Fruit fly (Drosophila melanogaster) whole organism, embryonic: ENCODE data around the gene Hr38.
A peak's percentile ranks its signal among the peaks of the same experiment; 100 is the strongest.

Experiments
- Abd-B ChIP-seq: fragments of 200-800 bp; sonication (Bioruptor generic); optimal IDR thresholded peaks from 2 replicates; lab custom pipeline; 2018; ENCODE audit warnings: missing biosample characterization, mild to moderate bottlenecking, missing genetic modification characterization, moderate library complexity
- CG10147 ChIP-seq: fragments of 200-800 bp; sonication (Bioruptor generic); optimal IDR thresholded peaks from 2 replicates; lab custom pipeline; 2019; ENCODE audit warnings: missing biosample characterization, mild to moderate bottlenecking, missing genetic modification characterization, moderate library complexity
- CG1024 ChIP-seq: fragments of 200-800 bp; sonication (Bioruptor generic); IDR thresholded peaks from 2 replicates; pipeline ENCODE4 v1.3.6; 2022; ENCODE audit warnings: missing biosample characterization, missing genetic modification characterization
- CG10959 ChIP-seq: fragments of 200-800 bp; sonication (Bioruptor generic); IDR thresholded peaks from 2 replicates; pipeline ENCODE4 v1.3.6; 2022; ENCODE audit warnings: missing biosample characterization, missing genetic modification characterization
- CG11247 ChIP-seq: fragments of 200-800 bp; sonication (Bioruptor generic); IDR thresholded peaks from 2 replicates; pipeline ENCODE4 v1.3.6; 2022; ENCODE audit warnings: missing biosample characterization, missing genetic modification characterization
- CG13775 ChIP-seq: fragments of 200-800 bp; sonication (Bioruptor generic); optimal IDR thresholded peaks from 3 replicates; lab custom pipeline; 2017; ENCODE audit warnings: missing biosample characterization, mild to moderate bottlenecking, missing genetic modification characterization
- CG14860 ChIP-seq: fragments of 200-800 bp; sonication (Bioruptor generic); IDR thresholded peaks from 3 replicates; pipeline ENCODE4 v1.3.6; 2022; ENCODE audit warnings: missing biosample characterization, missing genetic modification characterization; ENCODE audit not compliant: partially characterized antibody
- CG15479 ChIP-seq: fragments of 200-800 bp; sonication (Bioruptor generic); optimal IDR thresholded peaks from 3 replicates; lab custom pipeline; 2019; ENCODE audit warnings: missing biosample characterization, mild to moderate bottlenecking, missing genetic modification characterization, moderate library complexity
- CG17385 ChIP-seq: fragments of 200-800 bp; sonication (Bioruptor generic); optimal IDR thresholded peaks from 3 replicates; lab custom pipeline; 2018; ENCODE audit warnings: missing biosample characterization, mild to moderate bottlenecking, missing genetic modification characterization
- CG18599 ChIP-seq: fragments of 200-800 bp; sonication (Bioruptor generic); optimal IDR thresholded peaks from 3 replicates; lab custom pipeline; 2017; ENCODE audit warnings: missing biosample characterization, missing genetic modification characterization, mild to moderate bottlenecking, moderate library complexity, missing genetic modification reagents
- CG2199 ChIP-seq: fragments of 200-800 bp; sonication (Bioruptor generic); IDR thresholded peaks from 3 replicates; pipeline ENCODE4 v1.3.6; 2022; ENCODE audit warnings: missing biosample characterization, missing genetic modification characterization
- CG2889 ChIP-seq: fragments of 200-800 bp; sonication (Bioruptor generic); IDR thresholded peaks from 3 replicates; pipeline ENCODE4 v1.3.6; 2022; ENCODE audit warnings: missing biosample characterization, missing genetic modification characterization
- CG32532 ChIP-seq: fragments of 200-800 bp; sonication (Bioruptor generic); IDR thresholded peaks from 2 replicates; pipeline ENCODE4 v1.3.6; 2022; ENCODE audit warnings: missing biosample characterization, missing genetic modification characterization
- CG33213 ChIP-seq: fragments of 200-800 bp; sonication (Bioruptor generic); optimal IDR thresholded peaks from 3 replicates; lab custom pipeline; 2016; ENCODE audit warnings: missing biosample characterization, missing genetic modification characterization
- CG8388 ChIP-seq: fragments of 200-800 bp; sonication (Bioruptor generic); optimal IDR thresholded peaks from 2 replicates; lab custom pipeline; 2019; ENCODE audit warnings: missing biosample characterization, mild to moderate bottlenecking, missing genetic modification characterization, moderate library complexity
- CG9609 ChIP-seq: fragments of 200-800 bp; sonication (Bioruptor generic); optimal IDR thresholded peaks from 3 replicates; lab custom pipeline; 2016; ENCODE audit warnings: missing biosample characterization, missing genetic modification characterization
- D19A ChIP-seq: fragments of 200-800 bp; optimal IDR thresholded peaks from 3 replicates; lab custom pipeline; 2019; ENCODE audit warnings: missing biosample characterization, mild to moderate bottlenecking, missing genetic modification characterization, moderate library complexity
- Dip2 ChIP-seq: fragments of 200-800 bp; sonication (Bioruptor generic); IDR thresholded peaks from 2 replicates; pipeline ENCODE4 v1.3.6; 2022; ENCODE audit warnings: missing biosample characterization, missing genetic modification characterization
- Dp ChIP-seq: fragments of 200-800 bp; sonication (Bioruptor generic); optimal IDR thresholded peaks from 2 replicates; lab custom pipeline; 2018; ENCODE audit warnings: missing biosample characterization, mild to moderate bottlenecking, missing genetic modification characterization, moderate library complexity
- ERR ChIP-seq: fragments of 200-800 bp; sonication (Bioruptor generic); optimal IDR thresholded peaks from 2 replicates; lab custom pipeline; 2016; ENCODE audit warnings: missing biosample characterization, missing genetic modification characterization
- HLHmδ ChIP-seq: fragments of 200-800 bp; sonication (Bioruptor generic); optimal IDR thresholded peaks from 2 replicates; lab custom pipeline; 2018; ENCODE audit warnings: missing biosample characterization, mild to moderate bottlenecking, missing genetic modification characterization, moderate library complexity
- Hsf ChIP-seq: fragments of 200-800 bp; sonication (Bioruptor generic); optimal IDR thresholded peaks from 3 replicates; lab custom pipeline; 2016; ENCODE audit warnings: missing biosample characterization, missing genetic modification characterization
- Jarid2 ChIP-seq: fragments of 200-800 bp; sonication (Bioruptor generic); optimal IDR thresholded peaks from 3 replicates; lab custom pipeline; 2017; ENCODE audit warnings: mild to moderate bottlenecking, missing biosample characterization, missing genetic modification reagents, missing genetic modification characterization
- Lhr ChIP-seq: fragments of 200-800 bp; sonication (Bioruptor generic); optimal IDR thresholded peaks from 3 replicates; lab custom pipeline; 2017; ENCODE audit warnings: mild to moderate bottlenecking, missing biosample characterization, missing genetic modification reagents, missing genetic modification characterization
- NFAT ChIP-seq: fragments of 200-800 bp; sonication (Bioruptor generic); IDR thresholded peaks from 2 replicates; pipeline ENCODE4 v1.3.6; 2022; ENCODE audit warnings: missing biosample characterization, missing genetic modification characterization
- Opbp ChIP-seq: fragments of 200-800 bp; sonication (Bioruptor generic); IDR thresholded peaks from 3 replicates; pipeline ENCODE4 v1.3.6; 2022; ENCODE audit warnings: missing biosample characterization, missing genetic modification characterization; ENCODE audit not compliant: partially characterized antibody
- Sox102F ChIP-seq: fragments of 200-800 bp; sonication (Bioruptor generic); optimal IDR thresholded peaks from 2 replicates; lab custom pipeline; 2018; ENCODE audit warnings: missing biosample characterization, mild to moderate bottlenecking, missing genetic modification characterization, moderate library complexity
- Sry-β ChIP-seq: fragments of 200-800 bp; sonication (Bioruptor generic); optimal IDR thresholded peaks from 2 replicates; lab custom pipeline; 2018; ENCODE audit warnings: missing biosample characterization, mild to moderate bottlenecking, missing genetic modification characterization, moderate library complexity
- Xbp1 ChIP-seq: fragments of 200-800 bp; sonication (Bioruptor generic); optimal IDR thresholded peaks from 3 replicates; lab custom pipeline; 2016; ENCODE audit warnings: missing biosample characterization, mild to moderate bottlenecking, missing genetic modification characterization
- ap ChIP-seq: fragments of 200-800 bp; sonication (Bioruptor generic); IDR thresholded peaks from 2 replicates; pipeline ENCODE4 v1.3.6; 2022; ENCODE audit warnings: missing biosample characterization, missing genetic modification characterization
- ase ChIP-seq: fragments of 200-800 bp; sonication (Bioruptor generic); IDR thresholded peaks from 3 replicates; pipeline ENCODE4 v1.3.6; 2022; ENCODE audit warnings: missing biosample characterization, missing genetic modification characterization
- chm ChIP-seq: fragments of 200-800 bp; sonication (Bioruptor generic); IDR thresholded peaks from 2 replicates; pipeline ENCODE4 v1.3.6; 2022; ENCODE audit warnings: missing biosample characterization, missing genetic modification characterization
- fd96Cb ChIP-seq: fragments of 200-800 bp; sonication (Bioruptor generic); optimal IDR thresholded peaks from 2 replicates; lab custom pipeline; 2018; ENCODE audit warnings: missing biosample characterization, mild to moderate bottlenecking, missing genetic modification characterization, moderate library complexity
- ftz-f1 ChIP-seq: fragments of 200-800 bp; sonication (Bioruptor generic); optimal IDR thresholded peaks from 2 replicates; lab custom pipeline; 2016; ENCODE audit warnings: missing biosample characterization, missing genetic modification characterization
- kay ChIP-seq: fragments of 200-800 bp; sonication (Bioruptor generic); optimal IDR thresholded peaks from 2 replicates; lab custom pipeline; 2016; ENCODE audit warnings: missing biosample characterization, missing genetic modification characterization
- ken ChIP-seq: fragments of 200-800 bp; sonication (Bioruptor generic); IDR thresholded peaks from 3 replicates; pipeline ENCODE4 v1.3.6; 2022; ENCODE audit warnings: missing biosample characterization, missing genetic modification characterization
- lola ChIP-seq, 3 experiments: fragments of >200 bp in 2 of 3; fragments of 200-800 bp in 1 of 3; sonication (Bioruptor generic) in 1 of 3; optimal IDR thresholded peaks; 2 replicates each; lab custom pipeline; 2017 to 2019; ENCODE audit warnings: missing biosample characterization in 3 of 3, missing genetic modification characterization in 3 of 3, mild to moderate bottlenecking in 1 of 3, moderate library complexity in 1 of 3
- mld ChIP-seq: fragments of 200-800 bp; sonication (Bioruptor generic); IDR thresholded peaks from 3 replicates; pipeline ENCODE4 v1.3.6; 2022; ENCODE audit warnings: missing biosample characterization, missing genetic modification characterization; ENCODE audit not compliant: partially characterized antibody
- nerfin-1 ChIP-seq: fragments of 200-800 bp; sonication (Bioruptor generic); optimal IDR thresholded peaks from 3 replicates; lab custom pipeline; 2019; ENCODE audit warnings: missing biosample characterization, mild to moderate bottlenecking, missing genetic modification characterization, moderate library complexity
- odd ChIP-seq: fragments of 200-800 bp; sonication (Bioruptor generic); optimal IDR thresholded peaks from 2 replicates; lab custom pipeline; 2017; ENCODE audit warnings: missing biosample characterization, mild to moderate bottlenecking, missing genetic modification characterization
- org-1 ChIP-seq: fragments of 200-800 bp; sonication (Bioruptor generic); optimal IDR thresholded peaks from 2 replicates; lab custom pipeline; 2017; ENCODE audit warnings: missing biosample characterization, missing genetic modification characterization
- slbo ChIP-seq: fragments of 200-800 bp; sonication (Bioruptor generic); IDR thresholded peaks from 2 replicates; pipeline ENCODE4 v1.3.6; 2022; ENCODE audit warnings: missing biosample characterization, missing genetic modification characterization
- stwl ChIP-seq: fragments of 200-800 bp; sonication (Bioruptor generic); optimal IDR thresholded peaks from 3 replicates; lab custom pipeline; 2018; ENCODE audit warnings: missing biosample characterization, mild to moderate bottlenecking, missing genetic modification characterization, moderate library complexity
- tio ChIP-seq: fragments of 200-800 bp; sonication (Bioruptor generic); optimal IDR thresholded peaks from 2 replicates; lab custom pipeline; 2017; ENCODE audit warnings: missing biosample characterization, missing genetic modification characterization, inconsistent platforms
- tna ChIP-seq: fragments of 200-800 bp; sonication (Bioruptor generic); IDR thresholded peaks from 2 replicates; pipeline ENCODE4 v1.3.6; 2022; ENCODE audit warnings: missing biosample characterization, missing genetic modification characterization; ENCODE audit not compliant: partially characterized antibody
- ttk ChIP-seq: fragments of 200-800 bp; sonication (Bioruptor generic); IDR thresholded peaks from 2 replicates; pipeline ENCODE4 v2.1.2; 2022; ENCODE audit warnings: missing biosample characterization, missing genetic modification characterization
- yki ChIP-seq: fragments of >200 bp; optimal IDR thresholded peaks from 3 replicates; lab custom pipeline; 2018
- zen2 ChIP-seq: fragments of 200-800 bp; sonication (Bioruptor generic); IDR thresholded peaks from 3 replicates; pipeline ENCODE4 v1.3.6; 2022; ENCODE audit warnings: missing biosample characterization, missing genetic modification characterization; ENCODE audit not compliant: partially characterized antibody
- zfh1 ChIP-seq: fragments of 200-800 bp; sonication (Bioruptor generic); IDR thresholded peaks from 3 replicates; pipeline ENCODE4 v1.3.6; 2022; ENCODE audit warnings: missing biosample characterization, missing genetic modification characterization
- zfh2 ChIP-seq: fragments of 200-800 bp; sonication (Bioruptor generic); optimal IDR thresholded peaks from 2 replicates; lab custom pipeline; 2016; ENCODE audit warnings: missing biosample characterization, missing genetic modification characterization

Hr38 gene

dm6 chr2L:20752160-20752559 is 37.8 kb upstream of the Hr38 start, which contains the start of the genes Amacr and Ns4 (continued):
- TF ChIP-seq zfh1 (GFP tag; lab: Robert Waterston, UW) (0 out of 3 replicates have a peak, but pooled peaks have one; percentile 33), ttk (no peak; the same call in 1 of the 2 replicates), chm (GFP tag; lab: Robert Waterston, UW) (no peak), CG18599 (GFP tag; lab: Kevin White, UChicago) (no peak), yki (lab: Kevin White, UChicago) (no peak), CG9609 (GFP tag; lab: Kevin White, UChicago) (peak; percentile 34), mld (GFP tag; lab: Robert Waterston, UW) (no peak), Abd-B (GFP tag; lab: Kevin White, UChicago) (no peak), ERR (GFP tag; lab: Kevin White, UChicago) (peak; percentile 49), ap (GFP tag; lab: Robert Waterston, UW) (peak; percentile 15; the same call in 1 of the 2 replicates), CG15479 (GFP tag; lab: Kevin White, UChicago) (no peak), fd96Cb (tag; lab: Kevin White, UChicago) (no peak), org-1 (no peak), Xbp1 (GFP tag; lab: Kevin White, UChicago) (peak; percentile 62), slbo (GFP tag; lab: Robert Waterston, UW) (peak; percentile 78), CG10147 (GFP tag; lab: Kevin White, UChicago) (no peak), nerfin-1 (no peak), zfh2 (GFP tag; lab: Kevin White, UChicago) (peak; percentile 73), Jarid2 (GFP tag; lab: Kevin White, UChicago) (no peak), zen2 (GFP tag; lab: Robert Waterston, UW) (no peak; the same call in 2 of the 3 replicates), odd (peak; percentile 28), Hsf (GFP tag; lab: Kevin White, UChicago) (peak; percentile 69), CG17385 (peak; percentile 75), Opbp (GFP tag; lab: Robert Waterston, UW) (0 out of 3 replicates have a peak, but pooled peaks have one; percentile 10), HLHmδ (no peak), CG2889 (no peak), lola (GFP tag; optimal IDR thresholded peaks at IDR 0.05; lab: Kevin White, UChicago) (peak in 1 of 3 experiments; percentile 37), CG11247 (GFP tag; lab: Robert Waterston, UW) (no peak), ftz-f1 (no peak), Lhr (no peak), stwl (tag; lab: Kevin White, UChicago) (peak; percentile 51), CG14860 (no peak), tna (GFP tag; lab: Robert Waterston, UW) (no peak), NFAT (GFP tag; lab: Robert Waterston, UW) (no peak), CG33213 (GFP tag; lab: Kevin White, UChicago) (no peak), CG10959 (GFP tag; lab: Robert Waterston, UW) (no peak), Dip2 (GFP tag; lab: Robert Waterston, UW) (no peak), Sry-β (no peak), ken (GFP tag; lab: Robert Waterston, UW) (0 out of 3 replicates have a peak, but pooled peaks have one; percentile 28), ase (GFP tag; lab: Robert Waterston, UW) (peak; percentile 33; the same call in 1 of the 3 replicates), Sox102F (no peak), kay (GFP tag; lab: Kevin White, UChicago) (no peak), CG32532 (GFP tag; lab: Robert Waterston, UW) (peak; percentile 45; the same call in 1 of the 2 replicates), CG2199 (no peak), D19A (tag; lab: Kevin White, UChicago) (no peak), Dp (GFP tag; lab: Kevin White, UChicago) (peak; percentile 28), CG1024 (no peak), CG13775 (GFP tag; lab: Kevin White, UChicago) (peak; percentile 60), tio (GFP tag; lab: Kevin White, UChicago) (peak; percentile 16), CG8388 (no peak)
